Worm (Caenorhabditis elegans) whole organism, L3 larva: ENCODE measurements around the gene lron-10.
A peak's percentile ranks its signal among the peaks of the same experiment; 100 is the strongest.

Experiments
- R02D3.7 ChIP-seq: fragments of 150-350 bp; optimal IDR thresholded peaks from 2 replicates; lab custom pipeline; 2014; ENCODE audit warnings: missing biosample characterization, missing genetic modification characterization
- ceh-16 ChIP-seq: sonication (generic microtip); optimal IDR thresholded peaks from 2 replicates; lab custom pipeline; 2017; ENCODE audit warnings: missing biosample characterization, missing genetic modification characterization
- ceh-28 ChIP-seq: fragments of 150-350 bp; optimal IDR thresholded peaks from 2 replicates; lab custom pipeline; 2014; ENCODE audit warnings: missing biosample characterization, missing genetic modification reagents, missing genetic modification characterization
- ceh-82 ChIP-seq: fragments of 150-350 bp; optimal IDR thresholded peaks from 2 replicates; lab custom pipeline; 2014; ENCODE audit warnings: missing biosample characterization, missing genetic modification characterization
- ceh-9 ChIP-seq: sonication (generic microtip); optimal IDR thresholded peaks from 2 replicates; lab custom pipeline; 2018; ENCODE audit warnings: missing biosample characterization, missing genetic modification characterization
- egl-27 ChIP-seq: sonication (generic microtip); optimal IDR thresholded peaks from 4 replicates; lab custom pipeline; 2017; ENCODE audit warnings: missing biosample characterization, missing genetic modification reagents, missing genetic modification characterization
- egl-5 ChIP-seq: fragments of 150-350 bp; optimal IDR thresholded peaks from 2 replicates; lab custom pipeline; 2017; ENCODE audit warnings: missing biosample characterization, missing genetic modification reagents, missing genetic modification characterization, inconsistent platforms
- elt-1 ChIP-seq: fragments of 150-350 bp; optimal IDR thresholded peaks from 2 replicates; lab custom pipeline; 2014; ENCODE audit warnings: missing biosample characterization, missing genetic modification characterization
- elt-3 ChIP-seq, 3 experiments: fragments of 150-350 bp in 1 of 3; sonication (generic microtip) in 2 of 3; optimal IDR thresholded peaks; 2 replicates in 2 of 3; 4 replicates in 1 of 3; lab custom pipeline; 2014 to 2017; ENCODE audit warnings: missing biosample characterization in 3 of 3, missing genetic modification characterization in 3 of 3
- eor-1 ChIP-seq, 2 experiments: fragments of 150-350 bp; optimal IDR thresholded peaks; 2 replicates each; lab custom pipeline; 2014 to 2018; ENCODE audit warnings: missing biosample characterization in 2 of 2, missing genetic modification characterization in 2 of 2
- fkh-10 ChIP-seq: sonication (generic microtip); optimal IDR thresholded peaks from 2 replicates; lab custom pipeline; 2017; ENCODE audit warnings: missing biosample characterization, missing genetic modification reagents, missing genetic modification characterization
- fkh-2 ChIP-seq: fragments of 150-350 bp; optimal IDR thresholded peaks from 2 replicates; lab custom pipeline; 2014; ENCODE audit warnings: missing biosample characterization, missing genetic modification reagents, missing genetic modification characterization
- fos-1 ChIP-seq: fragments of 150-350 bp; optimal IDR thresholded peaks from 2 replicates; lab custom pipeline; 2014; ENCODE audit warnings: missing biosample characterization, missing genetic modification characterization
- hmg-11 ChIP-seq: sonication (generic microtip); optimal IDR thresholded peaks from 2 replicates; lab custom pipeline; 2016; ENCODE audit warnings: missing genetic modification characterization, missing compliant biosample characterization
- jun-1 ChIP-seq: fragments of 150-350 bp; optimal IDR thresholded peaks from 2 replicates; lab custom pipeline; 2014; ENCODE audit warnings: missing biosample characterization, missing genetic modification reagents, missing genetic modification characterization
- lin-15B ChIP-seq: fragments of 150-350 bp; optimal IDR thresholded peaks from 2 replicates; lab custom pipeline; 2014; ENCODE audit warnings: missing biosample characterization, missing genetic modification characterization
- lsy-12 ChIP-seq: sonication (generic microtip); optimal IDR thresholded peaks from 2 replicates; lab custom pipeline; 2016; ENCODE audit warnings: mild to moderate bottlenecking, missing genetic modification characterization, missing compliant biosample characterization
- nfya-1 ChIP-seq: sonication (generic microtip); optimal IDR thresholded peaks from 2 replicates; lab custom pipeline; 2017; ENCODE audit warnings: missing genetic modification characterization, mild to moderate bottlenecking, missing compliant biosample characterization, antibody characterized with exemption, moderate library complexity; ENCODE audit not compliant: insufficient read depth
- nhr-11 ChIP-seq: fragments of 150-350 bp; optimal IDR thresholded peaks from 2 replicates; lab custom pipeline; 2014; ENCODE audit warnings: missing biosample characterization, missing genetic modification characterization
- nhr-23 ChIP-seq: fragments of 150-350 bp; optimal IDR thresholded peaks from 2 replicates; lab custom pipeline; 2014; ENCODE audit warnings: missing biosample characterization, missing genetic modification reagents, missing genetic modification characterization
- nhr-237 ChIP-seq: fragments of 150-350 bp; optimal IDR thresholded peaks from 2 replicates; lab custom pipeline; 2014; ENCODE audit warnings: missing biosample characterization, missing genetic modification characterization
- nhr-43 ChIP-seq: sonication (generic microtip); optimal IDR thresholded peaks from 2 replicates; lab custom pipeline; 2016; ENCODE audit warnings: mild to moderate bottlenecking, missing genetic modification characterization, missing compliant biosample characterization; ENCODE audit not compliant: poor library complexity, severe bottlenecking
- nhr-67 ChIP-seq: fragments of 150-350 bp; optimal IDR thresholded peaks from 2 replicates; lab custom pipeline; 2014; ENCODE audit warnings: missing biosample characterization, missing genetic modification characterization
- nhr-76 ChIP-seq: fragments of 150-350 bp; sonication (generic microtip); optimal IDR thresholded peaks from 5 replicates; lab custom pipeline; 2014; ENCODE audit warnings: missing biosample characterization, missing genetic modification characterization
- nhr-77 ChIP-seq: fragments of 150-350 bp; optimal IDR thresholded peaks from 2 replicates; lab custom pipeline; 2014; ENCODE audit warnings: missing biosample characterization, missing genetic modification characterization
- sea-2 ChIP-seq: fragments of 150-350 bp; sonication (generic microtip); optimal IDR thresholded peaks from 4 replicates; lab custom pipeline; 2014; ENCODE audit warnings: missing biosample characterization, missing genetic modification reagents, missing genetic modification characterization
- skn-1 ChIP-seq: fragments of 150-350 bp; optimal IDR thresholded peaks from 2 replicates; lab custom pipeline; 2014; ENCODE audit warnings: missing biosample characterization, missing genetic modification characterization
- snpc-4 ChIP-seq: fragments of 150-350 bp; optimal IDR thresholded peaks from 2 replicates; lab custom pipeline; 2014; ENCODE audit warnings: missing biosample characterization, missing genetic modification characterization
- tbx-2 ChIP-seq: sonication (generic microtip); optimal IDR thresholded peaks from 2 replicates; lab custom pipeline; 2016; ENCODE audit warnings: mild to moderate bottlenecking, missing genetic modification characterization, missing compliant biosample characterization
- unc-39 ChIP-seq: sonication (generic microtip); optimal IDR thresholded peaks from 4 replicates; lab custom pipeline; 2017; ENCODE audit warnings: missing biosample characterization, missing genetic modification characterization
- zag-1 ChIP-seq: fragments of 150-350 bp; optimal IDR thresholded peaks from 2 replicates; lab custom pipeline; 2014; ENCODE audit warnings: missing biosample characterization, missing genetic modification characterization
- ztf-11 ChIP-seq: fragments of 150-350 bp; optimal IDR thresholded peaks from 2 replicates; lab custom pipeline; 2014; ENCODE audit warnings: missing biosample characterization, missing genetic modification characterization
- ztf-4 ChIP-seq: fragments of 150-350 bp; optimal IDR thresholded peaks from 2 replicates; lab custom pipeline; 2014; ENCODE audit warnings: missing biosample characterization, missing genetic modification characterization

lron-10 gene

DNA sequence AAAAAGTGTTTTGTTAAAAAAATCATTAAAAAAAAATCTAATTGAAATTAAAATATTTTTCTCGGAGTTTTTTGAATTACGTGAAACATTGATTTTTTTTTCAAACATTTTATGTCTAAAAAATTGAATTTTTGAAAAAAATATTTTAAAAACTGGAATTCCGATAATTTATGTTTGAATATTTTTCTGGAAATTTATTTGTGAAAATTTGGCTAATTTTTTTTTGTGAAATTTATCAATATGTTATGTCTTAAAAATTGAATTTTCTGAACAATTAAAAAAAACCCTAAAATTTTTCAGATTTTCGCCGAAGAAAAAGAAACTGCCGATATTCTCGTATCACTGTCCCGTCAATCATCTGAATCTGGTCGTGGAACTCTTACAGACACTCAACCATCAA lies 8.8 kb downstream of the lron-10 start, which contains the start of gene Y39A1A.24:
Y39A1A.24 (plus strand) TSS at position 301 of the 400 bp plus-strand sequence.
- TF ChIP-seq ztf-11 (tag; lab: Kevin White, UChicago): no peak
- TF ChIP-seq nhr-76: no peak
- no peak for TF ChIP-seq lsy-12
- TF ChIP-seq elt-1 (tag; lab: Kevin White, UChicago): no peak
- no peak for TF ChIP-seq jun-1 (tag; lab: Kevin White, UChicago)
- TF ChIP-seq unc-39 (tag; lab: Kevin White, UChicago): no peak
- no peak for TF ChIP-seq ceh-82 (tag; lab: Kevin White, UChicago)
- no peak for TF ChIP-seq zag-1 (tag; lab: Kevin White, UChicago)

DNA sequence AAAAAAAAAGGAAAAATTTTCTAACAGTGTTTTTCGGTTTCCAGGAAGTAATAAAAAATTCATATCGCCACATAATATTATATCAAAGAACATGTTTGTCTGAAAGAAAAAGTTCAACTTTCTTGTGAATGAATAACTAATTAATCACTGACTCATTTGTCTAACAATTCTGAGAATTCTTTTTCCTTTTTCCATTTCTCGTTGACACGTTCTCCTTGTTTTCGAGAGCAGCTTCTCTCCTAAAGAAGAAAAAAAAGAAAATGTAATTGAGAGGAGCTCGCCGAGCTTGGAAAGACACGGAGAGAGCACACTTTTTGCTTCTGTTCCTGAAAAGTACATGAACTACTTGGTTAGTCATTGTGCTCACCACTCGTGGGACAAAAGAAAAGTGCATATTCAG lies 13.0 kb downstream of the lron-10 start:
- TF ChIP-seq nfya-1 (peak; percentile 19), elt-3 (tag; optimal IDR thresholded peaks at IDR 0.05; lab: Kevin White, UChicago) (no peak), snpc-4 (no peak), fos-1 (tag; lab: Kevin White, UChicago) (no peak), fkh-10 (GFP tag; lab: Kevin White, UChicago) (no peak), fkh-2 (tag; lab: Kevin White, UChicago) (no peak)
- TF ChIP-seq, all 47 proteins: peak for 1

- TF ChIP-seq ceh-9 (tag; lab: Kevin White, UChicago) (no peak), nhr-76 (no peak), elt-1 (tag; lab: Kevin White, UChicago) (no peak), jun-1 (tag; lab: Kevin White, UChicago) (no peak), egl-27 (tag; lab: Kevin White, UChicago) (no peak), unc-39 (tag; lab: Kevin White, UChicago) (no peak), lin-15B (tag; lab: Kevin White, UChicago) (no peak), nhr-237 (tag; lab: Kevin White, UChicago) (no peak), eor-1 (tag; optimal IDR thresholded peaks at IDR 0.05; lab: Kevin White, UChicago) (no peak)
Observed at ce11 chrIII:10605049-10605448, 16.1 kb downstream of the lron-10 start, which contains the start of gene rabx-5. TSS of gene rabx-5 (plus strand) at chrIII:10605349.

DNA sequence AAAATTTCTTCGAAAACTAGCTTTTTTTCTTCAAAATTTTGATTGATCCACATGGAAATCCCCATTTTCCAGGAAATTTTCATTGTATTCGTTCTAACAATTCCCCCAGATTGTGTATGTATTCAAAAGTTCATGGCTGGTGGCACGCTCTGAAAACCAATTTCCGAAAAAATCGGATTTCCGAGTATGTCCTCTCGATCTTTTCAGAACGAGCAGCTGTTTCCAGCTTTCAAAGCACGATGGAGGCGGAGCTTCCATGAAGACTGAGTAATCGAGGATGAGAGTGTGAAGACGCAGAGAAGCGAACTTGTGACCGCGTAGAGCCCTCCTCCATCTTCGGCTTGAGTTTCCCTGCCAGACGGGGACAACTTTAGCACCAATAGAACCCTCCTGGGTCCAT lies 16.8 kb downstream of the lron-10 start:
- peak; percentile 5 for TF ChIP-seq nfya-1
- TF ChIP-seq hmg-11 (tag; lab: Kevin White, UChicago): peak; percentile 70
- TF ChIP-seq lin-15B (tag; lab: Kevin White, UChicago): no peak
- no peak for TF ChIP-seq nhr-23 (tag; lab: Kevin White, UChicago)
- no peak for TF ChIP-seq nhr-77 (tag; lab: Kevin White, UChicago)

DNA sequence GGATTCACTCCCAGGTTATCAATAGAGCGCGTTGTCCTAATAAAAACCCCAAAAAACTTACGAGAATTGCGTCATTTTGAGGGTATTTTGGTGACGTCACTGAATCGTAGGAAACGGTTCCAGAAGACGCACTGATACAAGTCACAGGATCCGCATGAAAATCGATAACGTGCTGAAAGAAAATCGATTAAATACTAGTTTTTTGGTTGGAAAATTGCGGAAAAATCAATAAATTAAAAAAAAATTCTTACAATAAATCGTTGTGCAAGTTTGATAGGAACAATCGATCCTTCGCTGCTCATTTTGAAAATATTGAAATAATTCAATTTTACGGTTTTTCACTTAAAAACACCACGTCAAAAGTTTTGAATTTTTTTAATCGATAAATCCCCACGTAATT lies 17.9 kb downstream of the lron-10 start, which contains the start of gene Y39A1A.2:
Y39A1A.2 (minus strand) TSS at position 319 of the 400 bp plus-strand sequence.
- TF ChIP-seq ceh-28 (peak; percentile 58), egl-5 (no peak)

DNA sequence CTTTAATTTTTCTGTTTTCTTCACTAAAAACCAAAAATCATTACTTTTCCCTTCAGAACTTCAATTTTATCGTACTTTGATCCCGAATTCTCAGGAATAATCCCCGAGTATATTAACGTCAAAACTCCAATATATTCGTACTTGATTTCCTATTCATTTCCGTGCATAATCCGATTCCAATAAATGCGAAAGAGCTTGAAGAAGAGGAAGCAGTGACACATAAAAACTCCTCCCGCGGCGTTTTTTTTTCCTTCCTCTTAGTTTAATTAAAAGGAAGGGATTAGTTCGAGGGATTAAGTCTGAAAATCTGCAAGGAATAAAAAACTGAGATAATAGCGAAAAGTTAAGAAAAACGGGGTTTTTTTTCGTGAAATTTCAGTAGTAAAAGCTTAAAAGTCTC lies 20.3 kb downstream of the lron-10 start:
- TF ChIP-seq nhr-11 (peak; percentile 38), ztf-11 (tag; lab: Kevin White, UChicago) (no peak), snpc-4 (no peak)

- no peak for TF ChIP-seq ceh-28
- TF ChIP-seq nfya-1: no peak
- TF ChIP-seq nhr-67 (tag; lab: Kevin White, UChicago): no peak
- no peak for TF ChIP-seq nhr-23 (tag; lab: Kevin White, UChicago)
- no peak for TF ChIP-seq skn-1 (tag; lab: Kevin White, UChicago)
- TF ChIP-seq fkh-10 (GFP tag; lab: Kevin White, UChicago): no peak
- no peak for TF ChIP-seq tbx-2
- no peak for TF ChIP-seq unc-39 (tag; lab: Kevin White, UChicago)
- no peak for TF ChIP-seq ceh-16 (tag; lab: Kevin White, UChicago)
- no peak for TF ChIP-seq elt-1 (tag; lab: Kevin White, UChicago)
- no peak for TF ChIP-seq nhr-237 (tag; lab: Kevin White, UChicago)
- no peak for TF ChIP-seq sea-2 (GFP tag; lab: Kevin White, UChicago)
- no peak for TF ChIP-seq lsy-12
- no peak for TF ChIP-seq nhr-43 (tag; lab: Kevin White, UChicago)
- TF ChIP-seq ztf-4 (tag; lab: Kevin White, UChicago): no peak
- TF ChIP-seq R02D3.7 (tag; lab: Kevin White, UChicago): no peak
- no peak for TF ChIP-seq elt-3 (tag; optimal IDR thresholded peaks at IDR 0.05; lab: Kevin White, UChicago)
- no peak for TF ChIP-seq fos-1 (tag; lab: Kevin White, UChicago)
- TF ChIP-seq zag-1 (tag; lab: Kevin White, UChicago): no peak
Observed at ce11 chrIII:10600138-10600626, 21.0 kb downstream of the lron-10 start, which contains the start of gene epg-6. TSS of gene epg-6 (minus strand) at chrIII:10600188.
